Worm (Caenorhabditis elegans) whole organism, L4/young adult: Measurements from ENCODE around the gene tba-7.

Source experiments
- W03F9.2 ChIP-seq: fragments of 150-350 bp; optimal IDR thresholded peaks from 2 replicates; lab custom pipeline; 2014; ENCODE audit warnings: missing biosample characterization, missing genetic modification characterization
- dao-5 ChIP-seq: sonication (generic microtip); optimal IDR thresholded peaks from 2 replicates; lab custom pipeline; 2016; ENCODE audit warnings: missing genotype, missing genetic modification characterization, moderate library complexity, missing compliant biosample characterization
- him-1 ChIP-seq: sonication (generic microtip); optimal IDR thresholded peaks from 2 replicates; lab custom pipeline; 2016; ENCODE audit warnings: missing genotype, missing genetic modification reagents, missing genetic modification characterization, missing compliant biosample characterization

DNA sequence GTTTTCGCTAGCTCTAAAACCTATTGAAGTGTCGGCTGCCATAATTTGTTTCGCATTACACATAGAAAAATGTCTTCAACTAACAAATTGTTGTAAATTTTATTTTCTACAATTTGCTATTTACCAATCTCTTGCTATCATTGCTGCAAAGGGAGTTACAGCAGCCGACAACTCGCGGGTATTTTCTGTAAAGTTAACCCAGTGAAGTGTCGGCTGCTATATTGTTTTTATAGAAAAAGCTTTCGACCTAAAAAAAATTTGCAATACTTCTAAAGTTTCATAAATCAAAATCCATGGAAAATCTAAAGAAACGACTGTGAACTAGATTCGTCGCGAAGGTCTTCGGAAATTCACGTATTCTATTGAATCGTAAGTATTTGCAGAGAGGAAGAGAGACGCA lies 7.3 kb upstream of the tba-7 start:
- TF ChIP-seq W03F9.2 (tag; lab: Kevin White, UChicago), result no peak
- no peak for TF ChIP-seq dao-5 (tag; lab: Kevin White, UChicago)
- no peak for TF ChIP-seq him-1 (tag; lab: Kevin White, UChicago)
